Worm (Caenorhabditis elegans) whole organism, young adult: ENCODE measurements around the gene F49H12.7.

Experiments
- F22D6.2 ChIP-seq: sonication (generic microtip); optimal IDR thresholded peaks from 2 replicates; lab custom pipeline; 2016; ENCODE audit warnings: mild to moderate bottlenecking, missing genetic modification characterization, missing compliant biosample characterization
- F49E8.2 ChIP-seq: sonication (generic microtip); optimal IDR thresholded peaks from 3 replicates; lab custom pipeline; 2017; ENCODE audit warnings: missing genetic modification characterization, mild to moderate bottlenecking, missing compliant biosample characterization, antibody characterized with exemption, moderate library complexity; ENCODE audit not compliant: insufficient read depth
- F57A8.1 ChIP-seq: fragments of 200-800 bp; sonication (Bioruptor generic); optimal IDR thresholded peaks from 2 replicates; lab custom pipeline; 2018; ENCODE audit warnings: mild to moderate bottlenecking, missing genetic modification characterization, moderate library complexity, missing compliant biosample characterization
- T26A5.8 ChIP-seq: sonication (generic microtip); optimal IDR thresholded peaks from 2 replicates; lab custom pipeline; 2016; ENCODE audit warnings: missing genetic modification characterization, missing compliant biosample characterization
- Y56A3A.18 ChIP-seq: fragments of 200-800 bp; sonication (Bioruptor generic); IDR thresholded peaks from 2 replicates; pipeline ENCODE4 v1.3.6; 2022; ENCODE audit warnings: missing genetic modification reagents, missing genetic modification characterization, missing compliant biosample characterization
- ceh-40 ChIP-seq: fragments of 200-800 bp; sonication (Bioruptor generic); IDR thresholded peaks from 2 replicates; pipeline ENCODE4 v1.3.6; 2022; ENCODE audit warnings: missing genetic modification characterization, missing compliant biosample characterization
- ekl-4 ChIP-seq: fragments of 200-800 bp; sonication (Bioruptor generic); IDR thresholded peaks from 2 replicates; pipeline ENCODE4 v1.3.6; 2022; ENCODE audit warnings: missing genetic modification reagents, missing genetic modification characterization, missing compliant biosample characterization
- madf-8 ChIP-seq: fragments of 200-800 bp; sonication (Bioruptor generic); conservative IDR thresholded peaks from 2 replicates; pipeline ENCODE4 v1.3.6; 2022; ENCODE audit warnings: missing genetic modification reagents, missing genetic modification characterization, missing compliant biosample characterization
- nhr-80 ChIP-seq: sonication (generic microtip); optimal IDR thresholded peaks from 2 replicates; lab custom pipeline; 2016; ENCODE audit warnings: missing genetic modification characterization, missing compliant biosample characterization
- snpc-3.4 ChIP-seq: sonication (generic microtip); optimal IDR thresholded peaks from 2 replicates; lab custom pipeline; 2017; ENCODE audit warnings: missing genetic modification characterization, mild to moderate bottlenecking, missing compliant biosample characterization, antibody characterized with exemption, moderate library complexity, missing genotype, missing genetic modification reagents
- sptf-2 ChIP-seq: fragments of 200-800 bp; sonication (Bioruptor generic); optimal IDR thresholded peaks from 2 replicates; lab custom pipeline; 2018; ENCODE audit warnings: mild to moderate bottlenecking, missing genetic modification characterization, missing compliant biosample characterization
- ztf-22 ChIP-seq: fragments of 200-800 bp; sonication (Bioruptor generic); optimal IDR thresholded peaks from 2 replicates; lab custom pipeline; 2018; ENCODE audit warnings: mild to moderate bottlenecking, missing genetic modification characterization, moderate library complexity, missing compliant biosample characterization

- TF ChIP-seq nhr-80 = peak; percentile 34
- TF ChIP-seq snpc-3.4 (tag; lab: Kevin White, UChicago) = no peak
- no peak for TF ChIP-seq ekl-4 (GFP tag; lab: Robert Waterston, UW)
- no peak for TF ChIP-seq Y56A3A.18
- TF ChIP-seq madf-8 (GFP tag; lab: Robert Waterston, UW) = no peak
- no peak for TF ChIP-seq sptf-2 (GFP tag; lab: Kevin White, UChicago)
- TF ChIP-seq F22D6.2 (tag; lab: Kevin White, UChicago) = no peak
- TF ChIP-seq T26A5.8 (tag; lab: Kevin White, UChicago) = no peak
- no peak for TF ChIP-seq ceh-40 (GFP tag; lab: Robert Waterston, UW)
- TF ChIP-seq F49E8.2 (tag; lab: Kevin White, UChicago) = no peak
- no peak for TF ChIP-seq F57A8.1 (GFP tag; lab: Kevin White, UChicago)
- TF ChIP-seq ztf-22 = no peak
These were observed 6.7 kb downstream of the F49H12.7 start for ce11 chrX:2071392-2072001.
